Worm (Caenorhabditis elegans): ENCODE measurements around the gene F57F4.2.

The F57F4.2 gene

DNA sequence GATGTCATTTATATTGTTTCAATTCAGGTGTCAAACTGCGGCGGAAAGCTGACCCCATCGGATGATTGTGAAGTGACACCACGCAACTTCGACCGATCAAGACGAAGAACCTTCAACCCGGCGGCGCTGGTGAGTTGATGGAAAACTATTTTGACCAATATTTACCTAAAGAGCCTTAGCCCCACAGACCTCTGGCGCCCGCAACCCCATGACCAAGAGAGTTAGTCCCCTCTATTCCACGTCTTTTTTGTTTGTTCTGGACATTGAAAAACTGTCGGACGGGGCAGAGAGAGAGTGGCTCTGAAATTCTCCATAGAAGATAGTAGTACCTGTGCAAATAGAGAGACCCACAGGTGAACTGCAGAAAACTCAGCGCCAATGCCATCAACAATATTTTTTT lies 30.8 kb downstream of the F57F4.2 start:
- no peak for TF ChIP-seq ref-1 (GFP tag; conservative IDR thresholded peaks at IDR 0.05)
- no peak for TF ChIP-seq flt-1 (GFP tag; IDR thresholded peaks at IDR 0.05)
- TF ChIP-seq cog-1 (tag; optimal IDR thresholded peaks at IDR 0.05) = no peak
- no peak for TF ChIP-seq tab-1 (GFP tag; IDR thresholded peaks at IDR 0.05)

DNA sequence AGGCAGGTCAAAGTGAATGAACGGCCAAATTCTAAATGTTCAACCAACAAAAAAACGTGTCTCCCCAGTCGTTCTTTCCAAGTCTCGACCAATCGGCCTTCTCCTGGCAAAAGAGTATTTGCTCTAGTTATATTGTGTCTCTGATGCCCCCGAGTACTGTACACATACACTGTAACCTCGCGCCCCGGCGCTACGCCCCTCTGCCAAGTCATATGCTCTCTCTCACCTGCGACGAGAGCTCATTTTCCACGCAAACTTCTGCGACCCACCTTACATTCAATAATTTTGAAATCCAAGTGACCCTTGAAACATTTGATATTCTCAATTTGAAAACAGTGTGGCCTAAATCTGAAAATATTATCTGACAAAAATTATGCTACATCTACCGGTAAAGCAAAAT lies 32.3 kb downstream of the F57F4.2 start:
- TF ChIP-seq ref-1 (GFP tag; conservative IDR thresholded peaks at IDR 0.05) (no peak), tab-1 (GFP tag; IDR thresholded peaks at IDR 0.05) (no peak), ztf-23 (GFP tag; IDR thresholded peaks at IDR 0.05) (no peak), T22C8.4 (GFP tag; IDR thresholded peaks at IDR 0.05) (no peak), ztf-29 (GFP tag; IDR thresholded peaks at IDR 0.05) (no peak), klf-2 (GFP tag; conservative IDR thresholded peaks at IDR 0.05) (no peak), flt-1 (GFP tag; IDR thresholded peaks at IDR 0.05) (no peak), med-1 (GFP tag; optimal IDR thresholded peaks at IDR 0.05; ENCODE audit: insufficient read depth) (no peak), cog-1 (tag; optimal IDR thresholded peaks at IDR 0.05) (no peak)

DNA sequence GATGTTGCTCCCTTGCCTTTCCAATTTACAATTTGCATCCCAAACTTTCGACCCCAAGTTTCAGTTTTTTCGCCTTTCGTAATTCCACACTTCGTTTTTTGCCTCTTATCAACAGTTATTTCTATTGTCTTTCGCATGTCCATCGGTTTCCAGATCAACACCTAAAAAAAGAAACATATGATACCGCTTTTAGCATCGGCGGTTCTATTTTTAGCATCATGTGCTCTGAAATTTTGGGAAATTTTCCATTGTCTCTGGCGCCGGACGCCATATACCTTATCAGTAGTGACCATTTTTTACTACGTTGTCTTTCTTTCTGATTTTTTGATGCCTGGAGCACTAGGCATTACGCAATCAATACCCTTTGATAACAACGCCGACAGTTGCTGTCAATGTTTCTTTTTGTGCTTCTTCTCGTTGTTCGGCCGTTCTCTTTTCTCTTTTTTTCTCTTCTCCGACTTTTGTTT lies 33.5 kb downstream of the F57F4.2 start, which contains the start of gene bcl-11:
bcl-11 (plus strand) TSS at position 51 of the 467 bp plus-strand sequence.
- TF ChIP-seq ztf-23 (GFP tag; IDR thresholded peaks at IDR 0.05) (no peak), med-1 (GFP tag; optimal IDR thresholded peaks at IDR 0.05; ENCODE audit: insufficient read depth) (no peak), ztf-29 (GFP tag; IDR thresholded peaks at IDR 0.05) (no peak)

DNA sequence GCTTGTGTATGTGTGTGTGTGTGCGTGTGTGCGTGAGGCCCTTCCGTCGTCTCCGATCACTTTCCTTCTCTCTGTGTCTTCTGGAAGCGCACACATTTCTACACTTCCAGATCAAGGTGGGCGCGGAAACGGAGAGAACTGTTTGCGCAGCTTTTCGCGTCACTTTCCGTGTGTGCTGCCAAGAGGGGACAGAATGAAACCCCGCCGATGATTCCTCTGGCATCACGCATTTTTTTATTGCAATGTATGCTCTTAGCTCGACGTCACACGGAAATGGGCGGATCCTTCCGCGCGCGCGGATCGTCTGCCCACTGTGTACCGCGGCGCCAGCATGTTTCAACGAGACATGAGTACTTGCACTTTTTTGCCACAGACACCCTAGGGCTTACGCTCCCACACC lies 34.1 kb downstream of the F57F4.2 start:
- TF ChIP-seq T22C8.4 (GFP tag; IDR thresholded peaks at IDR 0.05) = no peak
- no peak for TF ChIP-seq klf-2 (GFP tag; conservative IDR thresholded peaks at IDR 0.05)
- TF ChIP-seq med-1 (GFP tag; optimal IDR thresholded peaks at IDR 0.05; ENCODE audit: insufficient read depth) = no peak
- no peak for TF ChIP-seq ztf-23 (GFP tag; IDR thresholded peaks at IDR 0.05)
- TF ChIP-seq cog-1 (tag; optimal IDR thresholded peaks at IDR 0.05) = no peak
- TF ChIP-seq ref-1 (GFP tag; conservative IDR thresholded peaks at IDR 0.05) = no peak
- TF ChIP-seq ztf-29 (GFP tag; IDR thresholded peaks at IDR 0.05) = no peak
- TF ChIP-seq flt-1 (GFP tag; IDR thresholded peaks at IDR 0.05) = no peak
- TF ChIP-seq tab-1 (GFP tag; IDR thresholded peaks at IDR 0.05) = no peak

DNA sequence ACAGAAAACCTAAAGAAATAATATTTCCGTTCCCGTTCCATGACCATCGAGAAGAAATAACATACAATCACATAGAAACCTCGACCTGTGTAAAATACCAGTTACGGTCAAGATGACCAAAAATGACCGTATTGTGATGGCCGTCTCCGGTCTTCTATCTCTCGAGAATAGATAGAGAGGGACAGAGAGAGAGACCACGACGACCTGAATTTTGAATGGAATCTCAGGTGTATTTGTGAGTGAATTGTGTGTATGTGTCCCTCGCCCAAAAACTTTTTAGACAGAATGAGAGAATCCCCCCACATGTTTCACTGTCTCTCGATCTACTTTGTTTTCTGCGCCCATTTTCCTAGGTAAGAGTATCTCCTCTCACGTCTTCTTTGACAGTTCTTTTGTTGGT lies 34.7 kb downstream of the F57F4.2 start:
- no peak for TF ChIP-seq ref-1 (GFP tag; conservative IDR thresholded peaks at IDR 0.05)
- TF ChIP-seq ztf-29 (GFP tag; IDR thresholded peaks at IDR 0.05) = no peak
- TF ChIP-seq med-1 (GFP tag; optimal IDR thresholded peaks at IDR 0.05; ENCODE audit: insufficient read depth) = no peak
- no peak for TF ChIP-seq cog-1 (tag; optimal IDR thresholded peaks at IDR 0.05)
- TF ChIP-seq ztf-23 (GFP tag; IDR thresholded peaks at IDR 0.05) = no peak
- TF ChIP-seq tab-1 (GFP tag; IDR thresholded peaks at IDR 0.05) = no peak
- TF ChIP-seq klf-2 (GFP tag; conservative IDR thresholded peaks at IDR 0.05) = no peak
- TF ChIP-seq flt-1 (GFP tag; IDR thresholded peaks at IDR 0.05) = no peak
- no peak for TF ChIP-seq T22C8.4 (GFP tag; IDR thresholded peaks at IDR 0.05)

DNA sequence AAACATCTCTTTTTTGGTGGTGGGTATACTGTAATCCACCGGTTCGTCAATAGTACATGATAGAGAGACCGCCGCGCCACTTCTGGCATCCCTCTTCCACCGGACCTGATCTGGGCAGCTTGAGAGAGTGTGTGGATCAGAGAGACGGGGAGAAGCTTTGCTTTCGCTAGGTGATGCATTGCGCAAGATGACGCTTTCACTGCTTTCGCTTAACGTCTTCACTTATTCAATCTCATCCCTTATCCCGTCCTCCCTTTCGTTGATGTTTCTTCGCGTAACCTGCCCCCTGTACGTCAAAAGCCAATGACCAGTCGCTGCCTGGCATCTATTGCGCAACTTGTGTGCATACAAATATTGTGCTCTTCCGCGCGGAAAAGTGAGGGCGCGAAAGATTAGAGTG lies 35.3 kb downstream of the F57F4.2 start:
- TF ChIP-seq ztf-29 (GFP tag; IDR thresholded peaks at IDR 0.05) (no peak), med-1 (GFP tag; optimal IDR thresholded peaks at IDR 0.05; ENCODE audit: insufficient read depth) (no peak), cog-1 (tag; optimal IDR thresholded peaks at IDR 0.05) (no peak), flt-1 (GFP tag; IDR thresholded peaks at IDR 0.05) (no peak), klf-2 (GFP tag; conservative IDR thresholded peaks at IDR 0.05) (no peak), tab-1 (GFP tag; IDR thresholded peaks at IDR 0.05) (no peak), ztf-23 (GFP tag; IDR thresholded peaks at IDR 0.05) (no peak), T22C8.4 (GFP tag; IDR thresholded peaks at IDR 0.05) (no peak), ref-1 (GFP tag; conservative IDR thresholded peaks at IDR 0.05) (no peak)

DNA sequence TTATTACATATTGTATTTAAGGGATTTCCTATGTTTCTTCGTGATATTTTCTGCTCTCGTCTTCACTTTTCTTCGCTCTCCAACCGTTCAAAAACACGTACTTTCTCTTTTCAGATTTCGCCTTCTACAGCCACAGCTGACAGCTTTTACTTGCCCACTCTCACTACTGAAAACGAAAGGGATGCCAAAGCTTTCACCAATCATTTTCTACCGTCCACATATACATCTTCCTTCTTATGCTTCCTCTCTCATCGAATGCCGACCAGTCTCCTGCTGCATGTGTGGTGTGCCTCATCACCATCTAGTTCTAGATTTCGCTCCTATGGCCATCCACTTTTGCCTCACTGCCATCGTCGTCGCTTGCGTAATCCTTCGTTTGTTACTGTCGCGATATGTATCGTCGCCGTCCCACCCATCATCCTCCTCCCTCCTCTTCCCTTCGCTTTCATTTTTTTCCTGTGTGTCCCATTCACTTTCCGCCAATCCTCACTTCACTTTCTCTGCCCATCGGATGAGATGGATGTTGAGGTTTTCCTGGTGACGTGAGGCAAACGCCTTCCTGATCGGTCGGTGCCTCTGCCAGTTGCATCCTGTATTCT lies 36.3 kb downstream of the F57F4.2 start:
- TF ChIP-seq ref-1 (GFP tag; conservative IDR thresholded peaks at IDR 0.05) (no peak), T22C8.4 (GFP tag; IDR thresholded peaks at IDR 0.05) (no peak), tab-1 (GFP tag; IDR thresholded peaks at IDR 0.05) (no peak), ztf-29 (GFP tag; IDR thresholded peaks at IDR 0.05) (no peak), klf-2 (GFP tag; conservative IDR thresholded peaks at IDR 0.05) (no peak), flt-1 (GFP tag; IDR thresholded peaks at IDR 0.05) (no peak), med-1 (GFP tag; optimal IDR thresholded peaks at IDR 0.05; ENCODE audit: insufficient read depth) (no peak), ztf-23 (GFP tag; IDR thresholded peaks at IDR 0.05) (no peak), cog-1 (tag; optimal IDR thresholded peaks at IDR 0.05) (no peak)

DNA sequence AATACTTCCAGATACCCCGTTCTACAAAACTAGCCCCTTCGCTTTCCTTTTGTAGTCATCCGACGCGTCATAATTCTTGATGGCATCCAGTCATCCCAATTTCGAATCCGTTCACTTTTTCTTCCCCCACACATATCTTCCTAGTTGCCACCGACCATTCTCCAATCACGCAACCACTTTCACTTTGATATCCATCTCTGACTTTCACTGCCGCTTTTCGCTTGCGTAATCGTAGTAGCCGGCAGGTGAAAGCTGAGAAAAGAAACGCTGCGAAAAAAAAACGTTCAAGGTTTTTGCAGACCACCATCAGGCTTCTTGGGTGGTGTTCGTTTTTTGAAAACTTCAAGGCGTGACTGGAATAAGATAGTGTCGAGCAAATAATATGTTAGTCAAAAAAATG lies 37.2 kb downstream of the F57F4.2 start:
- TF ChIP-seq cog-1 (tag; optimal IDR thresholded peaks at IDR 0.05) (no peak), ztf-29 (GFP tag; IDR thresholded peaks at IDR 0.05) (no peak), med-1 (GFP tag; optimal IDR thresholded peaks at IDR 0.05; ENCODE audit: insufficient read depth) (no peak), ztf-23 (GFP tag; IDR thresholded peaks at IDR 0.05) (no peak), T22C8.4 (GFP tag; IDR thresholded peaks at IDR 0.05) (no peak), klf-2 (GFP tag; conservative IDR thresholded peaks at IDR 0.05) (no peak)

DNA sequence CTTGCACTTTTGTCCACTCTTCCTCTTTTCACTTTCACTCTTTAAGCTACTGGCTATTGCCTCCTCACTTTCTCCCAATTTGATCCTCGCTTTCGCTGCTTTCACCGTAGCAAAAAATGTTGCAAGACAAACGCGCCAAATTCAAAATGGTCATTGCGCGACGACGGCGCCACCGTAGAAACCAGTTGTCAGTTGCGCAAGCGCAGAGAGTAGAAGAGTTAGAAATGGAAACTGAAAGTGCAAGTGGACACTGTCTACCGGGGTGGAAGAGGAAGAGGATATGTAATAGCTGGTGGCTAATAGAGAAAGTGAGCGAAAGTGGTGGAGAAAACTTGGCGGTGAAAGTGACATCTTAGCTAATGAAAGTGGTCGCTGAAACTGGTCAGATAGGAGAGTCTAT lies 38.4 kb downstream of the F57F4.2 start:
- TF ChIP-seq flt-1 (GFP tag; IDR thresholded peaks at IDR 0.05) = no peak
- TF ChIP-seq ztf-23 (GFP tag; IDR thresholded peaks at IDR 0.05) = no peak

DNA sequence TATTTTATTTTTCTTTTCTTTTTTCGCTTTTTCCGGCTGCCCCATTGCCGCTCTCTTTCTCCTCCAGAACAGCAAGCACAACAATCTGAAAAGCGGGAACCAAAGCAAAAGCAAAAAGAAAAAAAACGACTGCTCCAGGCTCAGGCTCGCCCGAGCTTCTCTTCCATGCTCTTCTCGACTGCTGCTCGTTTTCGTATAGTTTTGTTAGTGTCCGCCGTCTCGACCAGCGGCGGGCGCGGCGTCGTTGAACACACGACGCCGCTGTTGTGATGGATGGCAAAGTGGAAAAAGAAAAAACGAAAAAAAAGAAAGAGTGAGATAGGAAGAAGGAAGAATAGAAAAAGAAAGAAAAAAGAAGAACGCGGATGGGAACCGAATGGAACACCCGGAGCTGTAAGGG lies 39.4 kb downstream of the F57F4.2 start:
- TF ChIP-seq ztf-23 (GFP tag; IDR thresholded peaks at IDR 0.05) (no peak), T22C8.4 (GFP tag; IDR thresholded peaks at IDR 0.05) (no peak)

DNA sequence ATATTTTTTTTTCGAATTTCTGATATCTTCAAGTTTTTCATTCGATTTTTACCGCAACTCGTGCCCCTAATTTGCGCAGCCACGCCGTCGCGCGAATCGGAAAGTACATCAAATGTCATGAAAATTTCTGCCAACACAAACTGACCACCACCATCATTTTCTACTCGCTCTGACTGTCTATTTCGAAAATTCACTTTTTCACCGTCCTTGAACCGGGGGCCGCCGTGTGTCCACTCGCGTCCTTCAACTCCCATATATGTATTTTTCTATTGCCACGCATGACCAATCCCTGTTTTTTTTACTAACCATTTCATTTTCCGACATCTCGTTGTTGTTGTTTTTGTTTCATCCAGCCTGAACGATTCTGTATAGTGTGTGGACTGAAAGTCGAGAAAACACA lies 39.9 kb downstream of the F57F4.2 start:
- TF ChIP-seq tab-1 (GFP tag; IDR thresholded peaks at IDR 0.05) (no peak), ztf-23 (GFP tag; IDR thresholded peaks at IDR 0.05) (no peak), cog-1 (tag; optimal IDR thresholded peaks at IDR 0.05) (no peak)
